Fruit fly (Drosophila melanogaster) whole organism, embryonic: ENCODE results near the gene mia.

Source experiments
- Awh ChIP-seq: fragments of 200-800 bp; sonication (Bioruptor generic); IDR thresholded peaks from 2 replicates; pipeline ENCODE4, ENCODE4 v1.3.6; 2022; ENCODE audit warnings: missing biosample characterization, missing genetic modification characterization
- Bgb ChIP-seq: fragments of 200-800 bp; sonication (Bioruptor generic); IDR thresholded peaks from 2 replicates; pipeline ENCODE4 v1.3.6; 2022; ENCODE audit warnings: missing biosample characterization, missing genetic modification characterization; ENCODE audit not compliant: partially characterized antibody
- CG12236 ChIP-seq: fragments of 200-800 bp; sonication (Bioruptor generic); optimal IDR thresholded peaks from 2 replicates; lab custom pipeline; 2016; ENCODE audit warnings: missing biosample characterization, missing genetic modification characterization
- CG12744 ChIP-seq: fragments of 200-800 bp; sonication (Bioruptor generic); optimal IDR thresholded peaks from 2 replicates; lab custom pipeline; 2016; ENCODE audit warnings: missing biosample characterization, missing genetic modification characterization
- CG1529 ChIP-seq: fragments of 200-800 bp; sonication (Bioruptor generic); optimal IDR thresholded peaks from 3 replicates; lab custom pipeline; 2018; ENCODE audit warnings: missing biosample characterization, missing genetic modification characterization
- CG17829 ChIP-seq: fragments of 200-800 bp; optimal IDR thresholded peaks from 2 replicates; lab custom pipeline; 2019; ENCODE audit warnings: missing biosample characterization, mild to moderate bottlenecking, missing genetic modification characterization, moderate library complexity
- CG17912 ChIP-seq: fragments of 200-800 bp; sonication (Bioruptor generic); optimal IDR thresholded peaks from 2 replicates; lab custom pipeline; 2018; ENCODE audit warnings: missing biosample characterization, mild to moderate bottlenecking, missing genetic modification characterization
- CG2889 ChIP-seq: fragments of 200-800 bp; sonication (Bioruptor generic); IDR thresholded peaks from 3 replicates; pipeline ENCODE4 v1.3.6; 2022; ENCODE audit warnings: missing biosample characterization, missing genetic modification characterization
- CG32767 ChIP-seq: fragments of 200-800 bp; sonication (Bioruptor generic); IDR thresholded peaks from 2 replicates; pipeline ENCODE4 v1.3.6; 2022; ENCODE audit warnings: missing biosample characterization, missing genetic modification characterization
- CG33557 ChIP-seq: fragments of 200-800 bp; sonication (Bioruptor generic); optimal IDR thresholded peaks from 2 replicates; lab custom pipeline; 2019; ENCODE audit warnings: missing biosample characterization, mild to moderate bottlenecking, missing genetic modification characterization, moderate library complexity
- CG4707 ChIP-seq: fragments of 200-800 bp; sonication (Bioruptor generic); optimal IDR thresholded peaks from 2 replicates; lab custom pipeline; 2018; ENCODE audit warnings: missing biosample characterization, mild to moderate bottlenecking, missing genetic modification characterization, moderate library complexity
- CG4854 ChIP-seq: fragments of 200-800 bp; sonication (Bioruptor generic); optimal IDR thresholded peaks from 2 replicates; lab custom pipeline; 2016; ENCODE audit warnings: missing biosample characterization, missing genetic modification characterization, inconsistent platforms
- CG6654 ChIP-seq: fragments of 200-800 bp; sonication (Bioruptor generic); optimal IDR thresholded peaks from 2 replicates; lab custom pipeline; 2017; ENCODE audit warnings: missing biosample characterization, mild to moderate bottlenecking, missing genetic modification characterization
- CG7786 ChIP-seq: fragments of 200-800 bp; sonication (Bioruptor generic); optimal IDR thresholded peaks from 2 replicates; lab custom pipeline; 2016; ENCODE audit warnings: missing biosample characterization, missing genetic modification characterization
- CG8388 ChIP-seq: fragments of 200-800 bp; sonication (Bioruptor generic); optimal IDR thresholded peaks from 2 replicates; lab custom pipeline; 2019; ENCODE audit warnings: missing biosample characterization, mild to moderate bottlenecking, missing genetic modification characterization, moderate library complexity
- CG8478 ChIP-seq: fragments of >200 bp; optimal IDR thresholded peaks from 2 replicates; lab custom pipeline; 2018
- CkIIα-i1 ChIP-seq: fragments of 200-800 bp; sonication (Bioruptor generic); IDR thresholded peaks from 2 replicates; pipeline ENCODE4 v1.3.6; 2022; ENCODE audit warnings: missing biosample characterization, missing genetic modification characterization
- Dad ChIP-seq: fragments of 200-800 bp; sonication (Bioruptor generic); optimal IDR thresholded peaks from 3 replicates; lab custom pipeline; 2016; ENCODE audit warnings: missing biosample characterization, missing genetic modification characterization
- Dip3 ChIP-seq: fragments of 200-800 bp; sonication (Bioruptor generic); optimal IDR thresholded peaks from 3 replicates; lab custom pipeline; 2016; ENCODE audit warnings: missing biosample characterization, missing genetic modification characterization
- HLH4C ChIP-seq: fragments of 200-800 bp; sonication (Bioruptor generic); IDR thresholded peaks from 3 replicates; pipeline ENCODE4 v1.3.6; 2022; ENCODE audit warnings: missing biosample characterization, missing genetic modification characterization; ENCODE audit not compliant: partially characterized antibody
- Hmr ChIP-seq: fragments of 200-800 bp; sonication (Bioruptor generic); optimal IDR thresholded peaks from 3 replicates; lab custom pipeline; 2017; ENCODE audit warnings: mild to moderate bottlenecking, missing biosample characterization, missing genetic modification reagents, missing genetic modification characterization
- MESR4 ChIP-seq: fragments of 200-800 bp; sonication (Bioruptor generic); optimal IDR thresholded peaks from 2 replicates; lab custom pipeline; 2018; ENCODE audit warnings: missing biosample characterization, mild to moderate bottlenecking, missing genetic modification characterization, moderate library complexity
- Mad ChIP-seq: fragments of 200-800 bp; sonication (Bioruptor generic); optimal IDR thresholded peaks from 2 replicates; lab custom pipeline; 2016; ENCODE audit warnings: missing biosample characterization, missing genetic modification characterization
- Oli ChIP-seq: fragments of 200-800 bp; sonication (Bioruptor generic); optimal IDR thresholded peaks from 2 replicates; lab custom pipeline; 2018; ENCODE audit warnings: missing biosample characterization, mild to moderate bottlenecking, missing genetic modification characterization, moderate library complexity
- Six4 ChIP-seq: fragments of 200-800 bp; sonication (Bioruptor generic); optimal IDR thresholded peaks from 2 replicates; lab custom pipeline; 2016; ENCODE audit warnings: missing biosample characterization, missing genetic modification characterization
- Sox102F ChIP-seq: fragments of 200-800 bp; sonication (Bioruptor generic); optimal IDR thresholded peaks from 2 replicates; lab custom pipeline; 2018; ENCODE audit warnings: missing biosample characterization, mild to moderate bottlenecking, missing genetic modification characterization, moderate library complexity
- Sry-δ ChIP-seq: fragments of 200-800 bp; sonication (Bioruptor generic); optimal IDR thresholded peaks from 2 replicates; lab custom pipeline; 2016; ENCODE audit warnings: missing biosample characterization, missing genetic modification characterization
- Stat92E ChIP-seq, 3 experiments: fragments of >200 bp in 2 of 3; fragments of 200-800 bp in 1 of 3; sonication (Bioruptor generic) in 1 of 3; optimal IDR thresholded peaks; 2 replicates each; lab custom pipeline; 2017 to 2019; ENCODE audit warnings: missing biosample characterization in 3 of 3, missing genetic modification characterization in 3 of 3, mild to moderate bottlenecking in 1 of 3, moderate library complexity in 1 of 3
- abd-A ChIP-seq: fragments of 200-800 bp; sonication (Bioruptor generic); optimal IDR thresholded peaks from 3 replicates; lab custom pipeline; 2019; ENCODE audit warnings: missing biosample characterization, mild to moderate bottlenecking, missing genetic modification characterization, moderate library complexity
- al ChIP-seq: fragments of 200-800 bp; sonication (Bioruptor generic); IDR thresholded peaks from 2 replicates; pipeline ENCODE4 v1.3.6; 2022; ENCODE audit warnings: missing biosample characterization, missing genetic modification characterization
- amos ChIP-seq: fragments of 200-800 bp; sonication (Bioruptor generic); IDR thresholded peaks from 2 replicates; pipeline ENCODE4 v1.3.6; 2022; ENCODE audit warnings: missing biosample characterization, missing genetic modification characterization; ENCODE audit not compliant: partially characterized antibody
- ase ChIP-seq: fragments of 200-800 bp; sonication (Bioruptor generic); IDR thresholded peaks from 3 replicates; pipeline ENCODE4 v1.3.6; 2022; ENCODE audit warnings: missing biosample characterization, missing genetic modification characterization
- dpn ChIP-seq, 2 experiments: fragments of 200-800 bp; sonication (Bioruptor generic); optimal IDR thresholded peaks; 3 replicates each; lab custom pipeline; 2016; ENCODE audit warnings: missing biosample characterization in 2 of 2, missing genetic modification characterization in 2 of 2
- hbn ChIP-seq: fragments of 200-800 bp; sonication (Bioruptor generic); IDR thresholded peaks from 2 replicates; pipeline ENCODE4 v1.3.6; 2022; ENCODE audit warnings: missing biosample characterization, missing genetic modification characterization; ENCODE audit not compliant: partially characterized antibody
- hth ChIP-seq: fragments of >200 bp; optimal IDR thresholded peaks from 2 replicates; lab custom pipeline; 2017; ENCODE audit warnings: inconsistent platforms
- knrl ChIP-seq: fragments of 200-800 bp; sonication (Bioruptor generic); IDR thresholded peaks from 3 replicates; pipeline ENCODE4 v1.3.6; 2022; ENCODE audit warnings: missing biosample characterization, missing genetic modification characterization; ENCODE audit not compliant: partially characterized antibody
- nom ChIP-seq: fragments of 200-800 bp; sonication (Bioruptor generic); optimal IDR thresholded peaks from 2 replicates; lab custom pipeline; 2017; ENCODE audit warnings: missing biosample characterization, missing genetic modification characterization, mild to moderate bottlenecking, moderate library complexity, missing genetic modification reagents
- prd ChIP-seq, 3 experiments: fragments of >200 bp in 2 of 3; fragments of 200-800 bp in 1 of 3; sonication (Bioruptor generic) in 1 of 3; optimal IDR thresholded peaks in 2 of 3; IDR thresholded peaks in 1 of 3; 2 replicates in 2 of 3; 3 replicates in 1 of 3; pipeline versions ENCODE4 v1.3.6 to Lab custom; 2017 to 2022; ENCODE audit warnings: missing biosample characterization in 1 of 3, missing genetic modification characterization in 1 of 3
- psq ChIP-seq: fragments of 200-800 bp; sonication (Bioruptor generic); optimal IDR thresholded peaks from 2 replicates; lab custom pipeline; 2017; ENCODE audit warnings: missing biosample characterization, missing genetic modification characterization
- pzg ChIP-seq: fragments of 200-800 bp; sonication (Bioruptor generic); optimal IDR thresholded peaks from 3 replicates; lab custom pipeline; 2018; ENCODE audit warnings: missing biosample characterization, mild to moderate bottlenecking, missing genetic modification characterization, moderate library complexity
- sima ChIP-seq: fragments of 200-800 bp; sonication (Bioruptor generic); optimal IDR thresholded peaks from 2 replicates; lab custom pipeline; 2016; ENCODE audit warnings: missing biosample characterization, missing genetic modification characterization
- sna ChIP-seq: fragments of 200-800 bp; sonication (Bioruptor generic); IDR thresholded peaks from 2 replicates; pipeline ENCODE4 v1.3.6; 2022; ENCODE audit warnings: missing biosample characterization, missing genetic modification characterization; ENCODE audit not compliant: partially characterized antibody
- sob ChIP-seq: fragments of 200-800 bp; sonication (Bioruptor generic); IDR thresholded peaks from 2 replicates; pipeline ENCODE4 v1.3.6; 2022; ENCODE audit warnings: missing biosample characterization, missing genetic modification characterization
- sug ChIP-seq: fragments of 200-800 bp; optimal IDR thresholded peaks from 2 replicates; lab custom pipeline; 2019; ENCODE audit warnings: missing biosample characterization, mild to moderate bottlenecking, missing genetic modification characterization, moderate library complexity
- tin ChIP-seq: fragments of 200-800 bp; sonication (Bioruptor generic); optimal IDR thresholded peaks from 3 replicates; lab custom pipeline; 2016; ENCODE audit warnings: missing biosample characterization, missing genetic modification characterization
- tio ChIP-seq: fragments of 200-800 bp; sonication (Bioruptor generic); optimal IDR thresholded peaks from 2 replicates; lab custom pipeline; 2017; ENCODE audit warnings: missing biosample characterization, missing genetic modification characterization, inconsistent platforms
- unpg ChIP-seq: fragments of 200-800 bp; sonication (Bioruptor generic); optimal IDR thresholded peaks from 3 replicates; lab custom pipeline; 2018; ENCODE audit warnings: missing biosample characterization, mild to moderate bottlenecking, missing genetic modification characterization, moderate library complexity
- vvl ChIP-seq: fragments of 200-800 bp; sonication (Bioruptor generic); IDR thresholded peaks from 2 replicates; pipeline ENCODE4 v1.3.6; 2022; ENCODE audit warnings: missing biosample characterization, missing genetic modification characterization
- zen2 ChIP-seq: fragments of 200-800 bp; sonication (Bioruptor generic); IDR thresholded peaks from 3 replicates; pipeline ENCODE4 v1.3.6; 2022; ENCODE audit warnings: missing biosample characterization, missing genetic modification characterization; ENCODE audit not compliant: partially characterized antibody

Gene mia

dm6 chr3R:5570635-5571436 is 19.9 kb upstream of the mia start, which contains the start of gene CRMP (continued):
- TF ChIP-seq dpn (GFP tag; optimal IDR thresholded peaks at IDR 0.05; lab: Kevin White, UChicago), result no peak
- TF ChIP-seq tin, result no peak
- TF ChIP-seq CG7786 (GFP tag; lab: Kevin White, UChicago), result no peak
- no peak for TF ChIP-seq CG6654 (GFP tag; lab: Kevin White, UChicago)
- no peak for TF ChIP-seq Stat92E (GFP tag; optimal IDR thresholded peaks at IDR 0.05; lab: Kevin White, UChicago)
- no peak for TF ChIP-seq CG12744
- peak; percentile 24; the same call in 1 of the 3 replicates for TF ChIP-seq zen2 (GFP tag; lab: Robert Waterston, UW)
- no peak for TF ChIP-seq amos
- peak; percentile 66 for TF ChIP-seq MESR4 (GFP tag; lab: Kevin White, UChicago)
- peak; percentile 24 for TF ChIP-seq CG33557 (GFP tag; lab: Kevin White, UChicago)
- no peak for TF ChIP-seq unpg (GFP tag; lab: Kevin White, UChicago)
- no peak for TF ChIP-seq HLH4C (GFP tag; lab: Robert Waterston, UW)
- no peak for TF ChIP-seq prd (optimal IDR thresholded peaks at IDR 0.05; lab: Kevin White, UChicago)
- TF ChIP-seq prd (GFP tag; IDR thresholded peaks at IDR 0.05; lab: Robert Waterston, UW), result no peak
- no peak for TF ChIP-seq Oli (tag; lab: Kevin White, UChicago)
- TF ChIP-seq CG12236 (GFP tag; lab: Kevin White, UChicago), result no peak
- TF ChIP-seq knrl (GFP tag; lab: Robert Waterston, UW), result no peak
- no peak for TF ChIP-seq Sry-δ (GFP tag; lab: Kevin White, UChicago)
- no peak for TF ChIP-seq sug (tag; lab: Kevin White, UChicago)
- no peak for TF ChIP-seq psq (GFP tag; lab: Kevin White, UChicago)
- TF ChIP-seq Mad, result no peak
- no peak for TF ChIP-seq ase (GFP tag; lab: Robert Waterston, UW)
- no peak; the same call in 1 of the 2 replicates for TF ChIP-seq sna (GFP tag; lab: Robert Waterston, UW)
- TF ChIP-seq Hmr (GFP tag; lab: Kevin White, UChicago), result no peak
- TF ChIP-seq abd-A (tag; lab: Kevin White, UChicago), result no peak
- no peak for TF ChIP-seq Awh (GFP tag; lab: Robert Waterston, UW)
- peak; percentile 54 for TF ChIP-seq hbn (GFP tag; lab: Robert Waterston, UW)
- no peak for TF ChIP-seq CG8478 (lab: Kevin White, UChicago)
- no peak for TF ChIP-seq vvl (GFP tag; lab: Robert Waterston, UW)
- peak; percentile 24 for TF ChIP-seq CG17829 (tag; lab: Kevin White, UChicago)
- no peak for TF ChIP-seq Dip3
- peak; percentile 89 for TF ChIP-seq CG32767
- TF ChIP-seq tio (GFP tag; lab: Kevin White, UChicago), result no peak
- no peak for TF ChIP-seq Bgb (GFP tag; lab: Robert Waterston, UW)
- no peak for TF ChIP-seq CG8388 (GFP tag; lab: Kevin White, UChicago)
- TF ChIP-seq sob (GFP tag; lab: Robert Waterston, UW), result no peak
- TF ChIP-seq CG4707 (GFP tag; lab: Kevin White, UChicago), result no peak
- peak; percentile 46 for TF ChIP-seq nom (GFP tag; lab: Kevin White, UChicago)
- no peak for TF ChIP-seq CG1529 (GFP tag; lab: Kevin White, UChicago)
- TF ChIP-seq Dad (GFP tag; lab: Kevin White, UChicago), result no peak
- no peak for TF ChIP-seq Six4 (GFP tag; lab: Kevin White, UChicago)
- TF ChIP-seq CG17912, result no peak
- no peak for TF ChIP-seq Sox102F (GFP tag; lab: Kevin White, UChicago)
- TF ChIP-seq pzg (GFP tag; lab: Kevin White, UChicago), result peak; percentile 8
- no peak for TF ChIP-seq sima (GFP tag; lab: Kevin White, UChicago)
- no peak for TF ChIP-seq al (GFP tag; lab: Robert Waterston, UW)
- no peak for TF ChIP-seq CkIIα-i1
- no peak for TF ChIP-seq CG2889
- no peak for TF ChIP-seq CG4854 (GFP tag; lab: Kevin White, UChicago)
- TF ChIP-seq hth (lab: Kevin White, UChicago), result no peak
